Fruit fly (Drosophila melanogaster) ovary, adult (tissue): ENCODE data around the gene CG42366.

Source experiments
- CG17801 ChIP-seq: fragments of 200-800 bp; optimal IDR thresholded peaks from 2 replicates; lab custom pipeline; 2019; ENCODE audit warnings: missing biosample characterization, mild to moderate bottlenecking, missing genetic modification characterization, moderate library complexity; ENCODE audit not compliant: partially characterized antibody

Gene CG42366

DNA sequence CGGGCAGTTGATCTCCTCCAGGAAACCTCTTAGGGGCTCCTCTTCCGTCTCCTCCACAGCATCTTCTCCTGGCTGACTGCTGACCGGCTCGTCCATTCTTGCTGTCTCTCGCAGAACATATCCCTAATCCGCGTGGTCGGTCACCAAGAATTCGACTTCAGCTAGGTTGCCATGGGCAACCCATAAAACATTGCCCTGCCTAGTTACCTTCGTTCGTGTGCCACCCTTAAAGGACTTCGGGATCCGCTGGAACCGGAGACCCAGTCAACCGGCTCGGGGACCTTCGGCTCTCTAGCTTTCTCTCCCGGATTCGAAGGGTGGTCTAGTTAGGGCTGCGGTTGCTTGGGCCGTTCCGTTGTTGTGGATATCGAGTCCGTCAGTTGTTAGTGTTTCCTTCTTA is at the start of gene CG42366, which contains the start of gene TbCMF46:
Gene CG42366 (plus strand): TSS at position 397 of the 400 bp plus-strand sequence.
Gene TbCMF46 (minus strand): TSS at position 101 of the 400 bp plus-strand sequence.
- no peak for TF ChIP-seq CG17801 (GFP tag; lab: Kevin White, UChicago)

DNA sequence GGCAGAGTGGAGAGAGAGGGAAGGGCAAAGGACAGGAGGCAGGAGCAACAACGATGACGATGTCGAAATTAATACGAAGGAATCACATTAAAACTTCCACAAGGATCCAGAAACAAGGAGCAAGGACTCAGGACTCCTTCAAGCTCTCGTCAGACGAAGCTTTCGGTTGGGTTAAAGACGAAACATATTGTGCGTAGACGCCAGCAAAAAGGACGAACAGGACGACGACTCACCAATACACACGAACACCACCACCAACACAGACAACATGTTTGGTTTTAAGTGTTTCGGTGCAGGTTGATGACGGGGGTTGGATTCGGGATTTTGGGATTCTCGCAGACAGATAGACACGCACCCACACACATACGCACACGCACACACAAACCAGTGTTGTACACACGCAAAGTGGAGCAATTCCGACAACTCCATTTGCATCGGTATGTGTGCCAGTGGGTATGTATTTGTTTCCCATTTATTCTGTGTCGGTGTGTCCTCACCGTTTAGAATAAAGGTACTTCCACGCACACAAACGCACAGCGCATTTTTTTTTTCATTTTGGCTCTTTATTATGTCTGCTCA is 42.5 kb upstream of the CG42366 start:
- TF ChIP-seq CG17801 (GFP tag; lab: Kevin White, UChicago): no peak

DNA sequence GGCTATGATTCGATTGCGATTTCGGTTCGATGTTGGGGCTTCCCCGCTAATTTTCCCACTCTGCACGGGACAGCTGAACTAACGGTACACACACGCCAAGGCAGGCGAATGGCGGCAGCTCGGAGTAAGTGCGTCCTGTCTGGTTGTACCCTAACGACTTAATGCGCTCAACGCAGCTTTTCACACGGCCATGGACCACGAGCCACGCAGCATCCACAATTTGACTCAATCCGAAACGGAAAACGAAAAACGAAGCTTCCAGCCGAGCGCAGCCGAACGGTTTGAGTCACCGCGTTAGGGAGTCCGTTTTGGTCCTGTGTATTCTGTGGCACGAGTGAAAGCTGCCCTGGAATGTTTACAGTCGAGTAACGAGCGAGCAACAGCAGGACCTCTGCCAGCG is 38.9 kb upstream of the CG42366 start, which contains the start of gene nAChRalpha6:
Gene nAChRalpha6 (minus strand): TSS at position 165 of the 400 bp plus-strand sequence.
- no peak for TF ChIP-seq CG17801 (GFP tag; lab: Kevin White, UChicago)

DNA sequence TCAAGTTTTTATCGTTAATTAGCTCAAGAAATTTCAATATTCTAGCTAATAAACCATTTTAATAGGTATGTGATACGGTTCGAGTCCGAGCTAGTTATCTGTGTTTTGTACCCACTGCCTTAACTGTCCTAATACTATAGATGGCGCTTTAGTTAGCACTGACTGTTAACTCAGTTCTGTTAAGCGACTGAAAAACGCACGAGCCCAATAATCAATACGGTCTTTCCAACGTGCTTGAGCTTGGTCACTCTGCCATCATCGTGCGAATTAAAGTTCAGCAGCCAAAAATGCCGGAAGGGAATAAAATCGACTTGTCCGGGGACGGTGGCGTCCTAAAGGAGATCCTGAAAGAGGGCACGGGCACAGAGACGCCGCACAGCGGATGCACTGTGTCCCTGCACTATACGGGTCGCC is 37.1 kb upstream of the CG42366 start, which contains the start of gene Fkbp59:
Gene Fkbp59 (plus strand): TSS at position 150 of the 414 bp plus-strand sequence.
- no peak for TF ChIP-seq CG17801 (GFP tag; lab: Kevin White, UChicago)

DNA sequence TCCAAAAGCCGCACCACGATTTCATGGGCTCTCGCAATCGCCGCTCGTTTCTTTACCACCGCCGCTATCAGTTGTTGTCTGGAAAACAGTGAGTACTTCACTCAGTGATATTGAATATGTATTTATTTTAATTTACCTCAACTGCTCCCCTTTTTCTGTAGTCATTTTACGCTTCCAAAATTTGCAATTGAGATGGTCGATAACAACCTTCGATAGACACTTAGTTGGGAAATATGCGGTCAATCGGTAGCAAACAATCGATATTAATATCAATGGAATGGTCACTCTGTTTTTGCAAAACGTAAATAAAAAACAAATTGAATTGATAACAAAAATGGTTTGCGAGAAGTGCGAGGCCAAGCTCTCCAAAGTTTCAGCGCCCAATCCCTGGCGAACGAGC is 34.4 kb upstream of the CG42366 start, which contains the start of the genes CG34183 and CG4537:
Gene CG34183 (minus strand): TSS at position 197 of the 400 bp plus-strand sequence.
Gene CG4537 (plus strand): TSS at position 310 of the 400 bp plus-strand sequence.
- TF ChIP-seq CG17801 (GFP tag; lab: Kevin White, UChicago): peak; percentile 71

DNA sequence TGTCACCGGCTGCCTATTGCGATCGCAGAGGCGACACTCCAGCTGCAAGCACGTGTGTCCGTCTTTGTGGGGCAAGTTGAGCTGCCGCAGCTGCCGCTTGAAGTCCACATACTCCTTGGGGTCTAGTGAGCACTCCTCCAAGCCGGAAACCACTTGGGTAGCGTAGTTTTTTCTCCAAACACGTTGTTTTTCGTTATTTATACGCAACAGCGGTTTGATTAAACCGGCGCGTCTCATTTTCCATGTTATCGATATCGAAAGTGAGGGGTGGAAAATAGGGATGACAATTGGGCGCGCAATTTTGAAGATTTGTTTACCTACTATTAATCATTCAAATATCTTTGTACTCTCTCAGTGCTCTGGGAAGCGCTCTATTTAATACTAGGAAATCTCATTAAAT is 31.8 kb upstream of the CG42366 start, which contains the start of gene mtDNA-helicase:
Gene mtDNA-helicase (minus strand): TSS at position 264 of the 400 bp plus-strand sequence.
- no peak for TF ChIP-seq CG17801 (GFP tag; lab: Kevin White, UChicago)

DNA sequence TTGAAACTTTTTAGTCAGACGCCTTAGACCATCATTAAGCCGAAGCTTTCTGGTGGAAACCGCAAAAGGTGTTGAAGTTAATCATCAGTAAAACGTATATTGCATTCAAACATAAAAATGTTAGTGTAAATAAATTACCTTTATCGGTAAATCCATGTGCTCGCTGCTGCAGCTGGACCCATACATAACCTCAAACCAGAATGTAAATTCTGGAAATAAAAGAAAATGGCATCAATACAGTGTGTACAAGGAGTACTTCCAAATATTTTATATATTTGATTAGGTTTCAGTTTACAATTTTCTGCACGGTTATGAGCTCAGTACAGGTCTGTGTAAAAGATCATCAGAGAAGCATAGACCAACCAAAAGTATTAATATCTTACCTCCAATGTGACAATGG is 30.8 kb upstream of the CG42366 start:
- no peak for TF ChIP-seq CG17801 (GFP tag; lab: Kevin White, UChicago)

DNA sequence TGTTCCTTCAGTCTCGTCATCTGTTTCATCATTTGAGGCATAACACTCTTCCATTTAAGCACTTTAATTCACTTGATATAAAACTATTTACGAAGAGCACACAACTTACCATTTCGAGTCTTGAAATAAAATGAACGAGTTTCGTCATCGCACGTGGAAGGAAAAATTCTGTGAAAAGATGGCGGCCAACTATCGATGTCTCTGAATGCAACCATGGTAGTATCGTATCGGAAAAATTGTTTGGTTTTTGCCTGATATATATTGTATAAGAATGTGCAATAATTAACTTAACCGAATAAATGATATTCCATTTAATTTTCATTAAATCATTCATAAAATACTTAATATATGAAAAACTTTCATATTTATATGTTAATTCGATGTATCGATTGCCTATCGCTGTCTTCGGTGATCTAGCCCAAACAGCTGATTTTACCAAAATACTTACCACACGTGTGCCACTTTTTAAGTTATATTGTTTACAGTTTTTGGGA is 30.0 kb upstream of the CG42366 start, which contains the start of gene Bka:
Gene Bka (plus strand): TSS at position 417 of the 494 bp plus-strand sequence.
- TF ChIP-seq CG17801 (GFP tag; lab: Kevin White, UChicago): peak; percentile 86

DNA sequence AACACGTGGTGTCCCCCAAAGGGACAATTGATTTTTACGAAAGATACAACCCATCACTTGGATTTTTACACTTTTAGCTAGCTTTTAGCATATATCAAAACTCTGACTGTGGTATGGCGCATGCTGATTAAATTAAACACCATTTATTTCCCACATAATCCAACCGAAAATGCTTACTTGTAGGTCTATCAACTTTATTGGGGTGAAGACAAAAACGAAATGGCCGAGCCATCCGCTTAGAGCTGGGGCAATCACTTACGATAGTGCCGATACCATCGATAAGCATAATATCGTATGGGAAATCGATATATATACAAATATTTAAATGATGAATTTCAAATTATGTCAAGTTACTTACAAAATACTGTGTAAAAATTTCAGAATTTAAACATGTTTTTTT is 27.7 kb upstream of the CG42366 start, which contains the start of gene RpS2:
Gene RpS2 (minus strand): TSS at position 257 of the 400 bp plus-strand sequence.
- TF ChIP-seq CG17801 (GFP tag; lab: Kevin White, UChicago): peak; percentile 44

DNA sequence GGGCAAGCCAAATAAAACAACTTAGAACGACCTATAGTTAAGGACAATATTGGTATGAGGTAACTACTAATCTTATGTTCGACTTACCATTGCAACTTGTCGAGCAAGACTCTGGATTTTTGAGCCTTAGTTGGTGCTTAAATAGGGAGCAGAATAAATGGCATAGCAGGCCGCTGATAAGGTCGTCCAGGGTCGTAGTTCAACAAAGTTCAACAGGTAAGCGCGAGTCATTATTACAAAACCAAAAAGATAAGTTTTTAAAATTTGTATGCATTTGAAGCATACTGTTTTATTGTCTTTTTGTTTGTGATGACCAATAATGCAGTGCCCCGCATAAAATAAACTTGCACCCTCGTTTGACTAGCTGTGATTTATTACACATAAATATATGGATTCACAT is 21.9 kb upstream of the CG42366 start, which contains the start of gene Muc30E:
Gene Muc30E (minus strand): TSS at position 101 of the 400 bp plus-strand sequence.
- no peak for TF ChIP-seq CG17801 (GFP tag; lab: Kevin White, UChicago)

DNA sequence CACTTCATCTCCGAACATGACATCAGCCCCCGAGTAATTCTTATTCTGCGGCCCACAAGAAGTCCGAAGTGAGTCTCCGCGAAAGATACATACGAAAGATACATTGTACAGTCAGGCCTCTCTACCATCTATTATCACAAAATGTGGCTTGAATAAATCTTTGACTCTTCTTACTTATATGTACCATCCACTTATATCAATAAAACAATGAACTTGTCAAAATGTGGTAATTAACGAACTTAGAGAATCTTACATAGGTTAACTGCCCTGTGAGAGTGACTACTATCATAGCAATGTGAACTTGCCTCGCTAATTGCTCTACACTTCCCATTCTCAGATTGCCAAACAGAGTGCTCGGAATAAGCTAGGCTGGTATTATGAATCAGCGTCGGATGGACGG is 18.3 kb upstream of the CG42366 start:
- TF ChIP-seq CG17801 (GFP tag; lab: Kevin White, UChicago): no peak

DNA sequence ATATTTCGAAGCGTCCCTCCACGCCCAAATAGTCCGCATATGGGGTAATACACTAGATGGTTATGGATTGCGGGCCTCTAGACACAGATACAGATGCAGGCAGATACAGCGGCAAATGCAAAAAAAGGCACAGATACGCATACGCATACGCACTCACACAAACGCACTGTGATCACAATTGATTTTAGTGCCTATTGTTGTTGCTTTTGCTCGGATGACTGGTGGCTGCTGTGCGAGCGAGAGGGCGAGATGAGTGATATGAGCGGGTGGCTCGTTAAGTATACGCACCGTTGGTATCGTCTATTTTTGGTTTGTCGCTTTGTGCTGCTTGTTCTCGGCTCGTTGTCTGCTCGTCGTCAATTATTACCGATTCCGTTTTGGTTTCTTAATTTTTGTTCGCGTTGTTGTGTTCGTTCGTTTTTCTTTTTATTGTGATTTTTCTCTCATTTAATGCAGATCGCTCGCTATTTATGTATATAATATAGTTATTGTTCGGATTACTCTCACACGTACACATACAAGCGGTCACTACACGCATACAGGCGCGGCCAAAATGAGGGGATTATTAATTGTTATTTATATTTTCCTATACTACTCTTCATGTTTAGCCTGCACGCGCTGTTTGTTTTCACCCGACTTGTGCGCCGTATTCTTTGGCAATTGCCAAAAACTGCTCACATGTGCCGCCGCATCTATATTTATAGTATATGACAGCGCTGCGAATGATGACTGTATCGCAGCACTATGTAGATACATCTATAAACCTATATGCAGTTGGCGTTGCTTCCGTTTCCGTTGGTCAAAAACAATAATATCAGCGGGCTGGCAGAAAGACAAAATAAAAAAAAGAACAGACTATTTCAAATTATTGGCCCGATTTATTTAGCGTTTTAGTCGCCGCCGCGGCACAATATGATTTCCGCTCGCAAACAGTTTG is 17.4 kb upstream of the CG42366 start:
- no peak for TF ChIP-seq CG17801 (GFP tag; lab: Kevin White, UChicago)

DNA sequence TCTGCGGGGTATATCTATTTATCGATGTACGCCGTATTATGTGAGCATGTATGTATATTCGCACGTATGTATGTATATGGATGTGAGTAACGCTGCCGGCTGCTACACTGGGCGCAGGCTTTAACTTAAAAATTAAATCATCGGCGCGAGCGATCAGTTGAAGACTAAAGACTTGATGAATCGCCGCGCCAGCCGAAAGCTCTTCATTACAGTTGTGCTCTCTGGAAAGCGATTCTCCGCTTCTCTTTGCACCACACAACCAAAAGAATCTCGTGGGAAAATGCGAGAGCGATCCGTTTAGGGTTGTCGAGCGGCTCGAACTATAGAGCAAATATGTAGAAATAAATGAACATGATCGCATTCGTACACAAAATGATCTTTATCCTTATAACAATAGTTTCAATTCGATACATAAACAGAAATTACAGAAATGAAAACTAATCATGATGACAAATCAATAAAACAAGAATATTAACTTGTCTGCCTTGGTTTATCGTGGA is 16.4 kb upstream of the CG42366 start, which contains the start of gene CG13124:
Gene CG13124 (minus strand): TSS at position 166 of the 500 bp plus-strand sequence.
- peak; percentile 18 for TF ChIP-seq CG17801 (GFP tag; lab: Kevin White, UChicago)

DNA sequence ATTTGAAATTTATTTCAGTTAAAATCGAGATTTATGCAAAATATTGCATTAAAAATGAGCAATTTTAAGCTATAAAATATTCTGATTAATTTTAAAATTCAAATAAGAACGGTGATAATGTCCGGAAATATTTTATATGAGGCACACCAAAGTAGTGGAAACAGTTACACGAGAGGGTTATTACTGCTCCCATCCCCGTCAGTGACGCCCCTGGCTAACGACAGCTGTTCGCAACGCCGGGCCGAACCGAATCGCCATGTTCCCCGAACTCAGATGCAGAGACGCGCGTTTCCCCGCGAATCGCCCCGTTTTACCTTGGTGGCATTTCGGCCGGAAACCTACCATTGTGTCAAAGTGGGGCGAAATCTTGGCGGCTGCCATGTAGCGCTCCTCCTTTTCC is 13.2 kb upstream of the CG42366 start:
- no peak for TF ChIP-seq CG17801 (GFP tag; lab: Kevin White, UChicago)
